Worm (Caenorhabditis elegans) whole organism, mixed stage, embryonic: Measurements from ENCODE around the gene syx-16.

Source experiments
- M03D4.4 ChIP-seq: sonication (generic microtip); optimal IDR thresholded peaks from 2 replicates; lab custom pipeline; 2017; ENCODE audit warnings: mild to moderate bottlenecking, missing genetic modification characterization, missing compliant biosample characterization
- bed-3 ChIP-seq: fragments of 200-800 bp; sonication (Bioruptor generic); optimal IDR thresholded peaks from 3 replicates; lab custom pipeline; 2018; ENCODE audit warnings: mild to moderate bottlenecking, missing genetic modification characterization, moderate library complexity, missing compliant biosample characterization
- blmp-1 ChIP-seq: fragments of 150-350 bp; optimal IDR thresholded peaks from 2 replicates; lab custom pipeline; 2014; ENCODE audit warnings: missing biosample characterization, missing genetic modification characterization
- ceh-39 ChIP-seq: fragments of 150-350 bp; optimal IDR thresholded peaks from 2 replicates; lab custom pipeline; 2014; ENCODE audit warnings: missing biosample characterization, missing genetic modification characterization
- ceh-43 ChIP-seq: fragments of 200-800 bp; sonication (Bioruptor generic); optimal IDR thresholded peaks from 2 replicates; lab custom pipeline; 2018; ENCODE audit warnings: mild to moderate bottlenecking, missing genetic modification characterization, moderate library complexity, missing compliant biosample characterization
- ceh-83 ChIP-seq: fragments of 200-800 bp; sonication (Bioruptor generic); optimal IDR thresholded peaks from 2 replicates; lab custom pipeline; 2018; ENCODE audit warnings: mild to moderate bottlenecking, missing genetic modification characterization, missing compliant biosample characterization
- ces-1 ChIP-seq: fragments of 150-350 bp; optimal IDR thresholded peaks from 2 replicates; lab custom pipeline; 2014; ENCODE audit warnings: missing biosample characterization, missing genetic modification reagents, missing genetic modification characterization
- cnd-1 ChIP-seq: fragments of 200-800 bp; sonication (Bioruptor generic); optimal IDR thresholded peaks from 2 replicates; lab custom pipeline; 2018; ENCODE audit warnings: mild to moderate bottlenecking, missing genetic modification characterization, missing compliant biosample characterization
- drap-1 ChIP-seq: fragments of 200-800 bp; sonication (Bioruptor generic); optimal IDR thresholded peaks from 3 replicates; lab custom pipeline; 2018; ENCODE audit warnings: mild to moderate bottlenecking, missing genetic modification characterization, missing compliant biosample characterization
- elt-1 ChIP-seq: sonication (generic microtip); optimal IDR thresholded peaks from 2 replicates; lab custom pipeline; 2017; ENCODE audit warnings: missing genetic modification characterization, mild to moderate bottlenecking, missing compliant biosample characterization, antibody characterized with exemption, moderate library complexity, borderline replicate concordance; ENCODE audit not compliant: insufficient read depth
- elt-3 ChIP-seq: fragments of 150-350 bp; optimal IDR thresholded peaks from 2 replicates; lab custom pipeline; 2014; ENCODE audit warnings: missing biosample characterization, missing genetic modification characterization
- flh-1 ChIP-seq: fragments of 200-800 bp; sonication (Bioruptor generic); optimal IDR thresholded peaks from 2 replicates; lab custom pipeline; 2018; ENCODE audit warnings: mild to moderate bottlenecking, missing genetic modification characterization, moderate library complexity, missing compliant biosample characterization
- ham-2 ChIP-seq: fragments of 200-800 bp; sonication (Bioruptor generic); optimal IDR thresholded peaks from 2 replicates; lab custom pipeline; 2018; ENCODE audit warnings: mild to moderate bottlenecking, missing genetic modification characterization, missing compliant biosample characterization
- hlh-1 ChIP-seq: fragments of 150-350 bp; optimal IDR thresholded peaks from 2 replicates; lab custom pipeline; 2014; ENCODE audit warnings: missing biosample characterization, missing genetic modification reagents, missing genetic modification characterization
- lin-13 ChIP-seq: fragments of 150-350 bp; optimal IDR thresholded peaks from 2 replicates; lab custom pipeline; 2014; ENCODE audit warnings: missing biosample characterization, missing genetic modification characterization
- lin-32 ChIP-seq: fragments of 200-800 bp; sonication (Bioruptor generic); optimal IDR thresholded peaks from 2 replicates; lab custom pipeline; 2018; ENCODE audit warnings: mild to moderate bottlenecking, missing genetic modification characterization, missing compliant biosample characterization
- lsy-2 ChIP-seq: fragments of 150-350 bp; optimal IDR thresholded peaks from 2 replicates; lab custom pipeline; 2014; ENCODE audit warnings: missing biosample characterization, missing genetic modification characterization
- mab-5 ChIP-seq: fragments of 150-350 bp; optimal IDR thresholded peaks from 2 replicates; lab custom pipeline; 2014; ENCODE audit warnings: missing biosample characterization, missing genetic modification characterization
- mep-1 ChIP-seq: fragments of 150-350 bp; optimal IDR thresholded peaks from 2 replicates; lab custom pipeline; 2017; ENCODE audit warnings: missing biosample characterization, missing genetic modification reagents, missing genetic modification characterization, inconsistent platforms
- mls-2 ChIP-seq: sonication (generic microtip); optimal IDR thresholded peaks from 2 replicates; lab custom pipeline; 2016; ENCODE audit warnings: mild to moderate bottlenecking, missing genetic modification characterization, moderate library complexity, missing compliant biosample characterization
- nhr-12 ChIP-seq: fragments of 150-350 bp; optimal IDR thresholded peaks from 2 replicates; lab custom pipeline; 2014; ENCODE audit warnings: missing biosample characterization, missing genetic modification characterization
- nhr-2 ChIP-seq: fragments of 150-350 bp; optimal IDR thresholded peaks from 2 replicates; lab custom pipeline; 2014; ENCODE audit warnings: missing biosample characterization, missing genetic modification characterization
- nhr-237 ChIP-seq: fragments of 150-350 bp; optimal IDR thresholded peaks from 2 replicates; lab custom pipeline; 2014; ENCODE audit warnings: missing biosample characterization, missing genetic modification characterization
- nhr-28 ChIP-seq: fragments of 150-350 bp; optimal IDR thresholded peaks from 2 replicates; lab custom pipeline; 2014; ENCODE audit warnings: missing biosample characterization, missing genetic modification characterization
- nhr-76 ChIP-seq: sonication (generic microtip); optimal IDR thresholded peaks from 2 replicates; lab custom pipeline; 2017; ENCODE audit warnings: missing biosample characterization, missing genetic modification characterization
- pha-4 ChIP-seq: fragments of 150-350 bp; optimal IDR thresholded peaks from 2 replicates; lab custom pipeline; 2018; ENCODE audit warnings: missing biosample characterization, missing genetic modification reagents, missing genetic modification characterization
- sem-2 ChIP-seq: fragments of 200-800 bp; sonication (Bioruptor generic); optimal IDR thresholded peaks from 2 replicates; lab custom pipeline; 2018; ENCODE audit warnings: mild to moderate bottlenecking, missing genetic modification characterization, missing compliant biosample characterization
- snpc-4 ChIP-seq: fragments of 150-350 bp; optimal IDR thresholded peaks from 2 replicates; lab custom pipeline; 2014; ENCODE audit warnings: missing biosample characterization, missing genetic modification characterization
- sptf-1 ChIP-seq: sonication (generic microtip); optimal IDR thresholded peaks from 2 replicates; lab custom pipeline; 2017; ENCODE audit warnings: mild to moderate bottlenecking, missing genetic modification characterization, moderate library complexity, missing compliant biosample characterization
- tbx-8 ChIP-seq: fragments of 200-800 bp; sonication (Bioruptor generic); optimal IDR thresholded peaks from 2 replicates; lab custom pipeline; 2018; ENCODE audit warnings: mild to moderate bottlenecking, missing genetic modification characterization, moderate library complexity, missing compliant biosample characterization
- unc-120 ChIP-seq: sonication (generic microtip); optimal IDR thresholded peaks from 2 replicates; lab custom pipeline; 2017; ENCODE audit warnings: missing genetic modification characterization, missing compliant biosample characterization; ENCODE audit not compliant: poor library complexity, severe bottlenecking
- unc-39 ChIP-seq: fragments of 150-350 bp; optimal IDR thresholded peaks from 2 replicates; lab custom pipeline; 2014; ENCODE audit warnings: missing biosample characterization, missing genetic modification characterization
- unc-62 ChIP-seq: fragments of 150-350 bp; optimal IDR thresholded peaks from 2 replicates; lab custom pipeline; 2014; ENCODE audit warnings: missing biosample characterization, missing genetic modification reagents, missing genetic modification characterization
- zip-8 ChIP-seq: fragments of 150-350 bp; optimal IDR thresholded peaks from 2 replicates; lab custom pipeline; 2014; ENCODE audit warnings: missing biosample characterization, missing genetic modification characterization
- ztf-11 ChIP-seq: fragments of 150-350 bp; optimal IDR thresholded peaks from 2 replicates; lab custom pipeline; 2014; ENCODE audit warnings: missing biosample characterization, missing genetic modification characterization

syx-16 gene

DNA sequence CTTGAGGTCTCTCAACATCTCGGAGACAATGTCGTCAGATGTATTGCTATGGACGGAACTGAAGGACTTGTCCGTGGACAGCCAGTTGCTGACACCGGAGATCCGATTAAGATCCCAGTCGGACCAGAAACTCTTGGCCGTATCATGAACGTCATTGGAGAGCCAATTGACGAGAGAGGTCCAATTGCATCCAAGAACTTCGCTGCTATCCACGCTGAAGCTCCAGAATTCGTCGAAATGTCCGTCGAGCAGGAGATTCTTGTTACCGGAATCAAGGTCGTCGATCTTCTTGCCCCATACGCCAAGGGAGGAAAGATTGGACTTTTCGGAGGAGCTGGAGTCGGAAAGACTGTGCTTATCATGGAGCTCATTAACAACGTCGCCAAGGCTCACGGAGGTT, 19.9 kb upstream of the syx-16 start:
- no peak for TF ChIP-seq sem-2
- TF ChIP-seq unc-62 (GFP tag; lab: Kevin White, UChicago) = no peak
- TF ChIP-seq tbx-8 (GFP tag; lab: Kevin White, UChicago) = no peak
- no peak for TF ChIP-seq hlh-1 (tag; lab: Kevin White, UChicago)
- no peak for TF ChIP-seq mab-5 (tag; lab: Kevin White, UChicago)
- TF ChIP-seq nhr-12 = no peak
- TF ChIP-seq nhr-237 (tag; lab: Kevin White, UChicago) = no peak
- TF ChIP-seq unc-39 (tag; lab: Kevin White, UChicago) = no peak
- no peak for TF ChIP-seq pha-4 (tag; lab: Kevin White, UChicago)
- no peak for TF ChIP-seq ces-1 (GFP tag; lab: Kevin White, UChicago)
- no peak for TF ChIP-seq unc-120 (tag; lab: Kevin White, UChicago)
- TF ChIP-seq drap-1 (GFP tag; lab: Kevin White, UChicago) = no peak
- TF ChIP-seq nhr-28 (tag; lab: Kevin White, UChicago) = no peak
- TF ChIP-seq mls-2 = no peak

DNA sequence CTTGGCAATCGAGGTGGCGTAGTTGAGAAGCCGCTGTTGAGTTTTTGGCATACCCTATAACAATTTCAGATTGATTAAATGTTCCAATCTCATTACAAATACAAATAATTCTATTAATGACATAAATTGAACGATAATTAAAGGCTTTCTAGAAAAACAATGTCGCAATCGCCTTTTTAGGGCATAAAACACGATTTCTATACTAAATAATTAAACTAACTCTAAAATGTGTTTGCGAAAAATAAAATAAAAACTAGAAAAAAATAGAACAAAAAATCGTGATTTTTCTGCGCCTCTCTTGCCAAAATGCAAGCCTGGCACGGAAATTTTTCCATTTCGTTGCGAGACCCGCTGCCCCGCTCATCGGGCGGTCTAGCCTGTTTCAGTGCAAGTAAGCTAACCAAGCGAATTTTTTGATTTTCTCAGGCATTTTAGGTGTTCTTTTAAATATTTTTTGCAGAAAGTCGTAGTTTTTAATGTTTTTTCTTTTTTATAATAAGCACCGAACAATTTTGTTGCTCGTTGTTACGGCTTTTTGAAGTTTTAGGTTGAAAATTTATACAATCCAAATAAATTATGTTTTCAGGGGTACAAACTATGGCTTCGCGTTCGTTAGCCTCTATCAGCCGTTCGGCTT, 19.0 kb upstream of the syx-16 start, which contains the start of the genes C34E10.12, C34E10.10 and atp-2:
TSS of gene C34E10.12 (minus strand) at position 51 of the 637 bp plus-strand sequence.
TSS of gene C34E10.10 (minus strand) at position 54 of the 637 bp plus-strand sequence.
TSS of gene atp-2 (plus strand) at position 587 of the 637 bp plus-strand sequence.
- TF ChIP-seq nhr-76 (no peak), drap-1 (GFP tag; lab: Kevin White, UChicago) (peak; percentile 18), pha-4 (tag; lab: Kevin White, UChicago) (peak; percentile 61), unc-62 (GFP tag; lab: Kevin White, UChicago) (peak; percentile 22), M03D4.4 (tag; lab: Kevin White, UChicago) (no peak), ztf-11 (tag; lab: Kevin White, UChicago) (no peak), lin-13 (tag; lab: Kevin White, UChicago) (peak; percentile 59), ces-1 (GFP tag; lab: Kevin White, UChicago) (peak; percentile 61), bed-3 (GFP tag; lab: Kevin White, UChicago) (no peak), ceh-43 (GFP tag; lab: Kevin White, UChicago) (no peak), ceh-83 (GFP tag; lab: Kevin White, UChicago) (no peak), nhr-237 (tag; lab: Kevin White, UChicago) (peak; percentile 80), nhr-2 (tag; lab: Kevin White, UChicago) (no peak), elt-3 (no peak), snpc-4 (tag; lab: Kevin White, UChicago) (no peak), elt-1 (no peak), tbx-8 (GFP tag; lab: Kevin White, UChicago) (peak; percentile 4), zip-8 (tag; lab: Kevin White, UChicago) (no peak), flh-1 (GFP tag; lab: Kevin White, UChicago) (no peak), sptf-1 (tag; lab: Kevin White, UChicago) (peak; percentile 66), lsy-2 (tag; lab: Kevin White, UChicago) (peak; percentile 84), mep-1 (tag; lab: Kevin White, UChicago) (peak; percentile 92), ham-2 (peak; percentile 90), hlh-1 (tag; lab: Kevin White, UChicago) (peak; percentile 48), unc-39 (tag; lab: Kevin White, UChicago) (no peak), mab-5 (tag; lab: Kevin White, UChicago) (no peak), unc-120 (tag; lab: Kevin White, UChicago) (peak; percentile 80), cnd-1 (tag; lab: Kevin White, UChicago) (no peak), ceh-39 (tag; lab: Kevin White, UChicago) (peak; percentile 50), nhr-12 (no peak), mls-2 (no peak), lin-32 (GFP tag; lab: Kevin White, UChicago) (no peak), sem-2 (no peak), blmp-1 (tag; lab: Kevin White, UChicago) (no peak), nhr-28 (tag; lab: Kevin White, UChicago) (no peak)

DNA sequence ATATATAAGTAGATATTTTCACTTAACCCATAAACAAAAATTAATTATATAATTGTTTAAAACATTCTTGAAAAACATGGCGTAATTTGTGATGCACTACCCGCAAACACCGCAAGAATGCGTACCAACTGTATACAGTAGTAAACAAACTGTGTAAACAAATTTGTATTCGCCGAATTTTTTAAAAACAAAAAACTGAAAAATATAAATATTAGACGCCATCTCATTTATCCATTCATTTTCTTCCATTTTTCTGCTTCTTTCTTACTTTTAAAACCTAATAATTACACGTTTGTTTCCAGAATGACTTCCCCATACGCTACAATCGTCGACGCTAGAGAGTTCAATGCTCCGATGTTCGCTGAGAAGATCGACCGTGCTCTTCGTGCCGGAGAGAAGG, 16.4 kb upstream of the syx-16 start, which contains the start of gene nex-1:
TSS of gene nex-1 (plus strand) at position 301 of the 400 bp plus-strand sequence.
- no peak for TF ChIP-seq lsy-2 (tag; lab: Kevin White, UChicago)
